Fruit fly (Drosophila melanogaster): ENCODE measurements around the gene Dpy-30L2.

Gene Dpy-30L2

DNA sequence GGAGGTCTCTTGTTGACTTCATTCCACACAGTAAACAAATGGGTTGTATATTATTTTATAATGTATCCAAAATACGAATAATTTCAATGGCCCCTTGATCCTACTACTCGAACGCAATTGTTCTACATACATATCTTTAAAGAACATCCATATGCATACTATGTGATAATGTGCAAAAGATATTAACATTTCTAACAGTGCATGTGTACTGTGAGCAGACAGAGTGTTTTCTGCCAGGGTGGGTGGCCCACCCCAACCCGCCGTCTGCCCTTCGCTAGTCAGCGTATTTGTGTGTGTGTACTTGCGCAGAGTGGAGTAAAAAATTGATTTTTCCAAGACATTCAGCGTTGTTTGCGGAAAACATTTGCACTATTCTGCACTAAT is 23.5 kb upstream of the Dpy-30L2 start (continued):
- no peak for TF ChIP-seq her (GFP tag; optimal IDR thresholded peaks at IDR 0.05)
- peak; percentile 89 for TF ChIP-seq CG12769 (tag; optimal IDR thresholded peaks at IDR 0.05)
- TF ChIP-seq CG9817 (tag; optimal IDR thresholded peaks at IDR 0.05) = peak; percentile 56
- TF ChIP-seq zen (tag; optimal IDR thresholded peaks at IDR 0.05) = no peak
- TF ChIP-seq MTF-1 (GFP tag; optimal IDR thresholded peaks at IDR 0.05; ENCODE audit: borderline replicate concordance) = peak; percentile 41
- peak; percentile 23 for TF ChIP-seq chn (GFP tag; optimal IDR thresholded peaks at IDR 0.05)
- TF ChIP-seq CG12391 (tag; optimal IDR thresholded peaks at IDR 0.05) = peak; percentile 55
- TF ChIP-seq CG9437 (GFP tag; optimal IDR thresholded peaks at IDR 0.05) = peak; percentile 8
- TF ChIP-seq Awh (GFP tag; IDR thresholded peaks at IDR 0.05) = peak; percentile 68
- TF ChIP-seq NC2β (GFP tag; optimal IDR thresholded peaks at IDR 0.05) = no peak
- peak; percentile 64 for TF ChIP-seq CG9932 (GFP tag; IDR thresholded peaks at IDR 0.05)
- TF ChIP-seq CG13123 (GFP tag; optimal IDR thresholded peaks at IDR 0.05) = peak; percentile 32
- no peak for TF ChIP-seq sima (GFP tag; optimal IDR thresholded peaks at IDR 0.05)
- peak; percentile 85 for TF ChIP-seq corto (GFP tag; optimal IDR thresholded peaks at IDR 0.05)
- TF ChIP-seq lab (GFP tag; optimal IDR thresholded peaks at IDR 0.05) = peak; percentile 55
- TF ChIP-seq zfh1 (GFP tag; IDR thresholded peaks at IDR 0.05) = peak; percentile 87
- TF ChIP-seq CG10959 (GFP tag; IDR thresholded peaks at IDR 0.05) = peak; percentile 43; the same call in 1 of the 2 replicates
- TF ChIP-seq ato (GFP tag; IDR thresholded peaks at IDR 0.05; ENCODE audit: partially characterized antibody) = no peak
- no peak for TF ChIP-seq gcm (GFP tag; optimal IDR thresholded peaks at IDR 0.05)
- TF ChIP-seq CG6854 (GFP tag; optimal IDR thresholded peaks at IDR 0.05) = no peak
- TF ChIP-seq CG16815 (GFP tag; optimal IDR thresholded peaks at IDR 0.05) = no peak
- TF ChIP-seq CG7839 (tag; optimal IDR thresholded peaks at IDR 0.05) = no peak
- peak; percentile 57 for TF ChIP-seq bab2 (GFP tag; optimal IDR thresholded peaks at IDR 0.05)
- peak; percentile 42 for TF ChIP-seq grau (tag; optimal IDR thresholded peaks at IDR 0.05)
- peak; percentile 14 for TF ChIP-seq Abd-B (GFP tag; optimal IDR thresholded peaks at IDR 0.05)
- no peak for TF ChIP-seq inv (GFP tag; IDR thresholded peaks at IDR 0.05; ENCODE audit: partially characterized antibody)
- no peak for TF ChIP-seq abd-A (tag; optimal IDR thresholded peaks at IDR 0.05)
- no peak for TF ChIP-seq CG10543 (GFP tag; optimal IDR thresholded peaks at IDR 0.05)
- no peak for TF ChIP-seq CG13624 (GFP tag; optimal IDR thresholded peaks at IDR 0.05)
- TF ChIP-seq CG12219 (GFP tag; optimal IDR thresholded peaks at IDR 0.05) = peak; percentile 67
- TF ChIP-seq nom (GFP tag; optimal IDR thresholded peaks at IDR 0.05) = peak; percentile 45
- peak; percentile 47 for TF ChIP-seq Ssrp (tag; optimal IDR thresholded peaks at IDR 0.05)
- no peak for TF ChIP-seq insv (GFP tag; optimal IDR thresholded peaks at IDR 0.05)
- TF ChIP-seq CG4707 (GFP tag; optimal IDR thresholded peaks at IDR 0.05) = peak; percentile 33
- no peak for TF ChIP-seq CG5180 (GFP tag; optimal IDR thresholded peaks at IDR 0.05)
- TF ChIP-seq Xrp1 (GFP tag; IDR thresholded peaks at IDR 0.05) = peak; percentile 78
- TF ChIP-seq Six4 (GFP tag; optimal IDR thresholded peaks at IDR 0.05) = peak; percentile 19
- peak; percentile 79 for TF ChIP-seq CG11695 (GFP tag; IDR thresholded peaks at IDR 0.05)
- TF ChIP-seq wor (GFP tag; IDR thresholded peaks at IDR 0.05) = peak; percentile 49; the same call in 1 of the 2 replicates
- peak; percentile 78 for TF ChIP-seq Gug (GFP tag; IDR thresholded peaks at IDR 0.05)
- TF ChIP-seq oc (tag; optimal IDR thresholded peaks at IDR 0.05) = peak; percentile 54
- TF ChIP-seq Blimp-1 (GFP tag; optimal IDR thresholded peaks at IDR 0.05) = peak; percentile 56
- peak; percentile 7 for TF ChIP-seq CG31365 (tag; optimal IDR thresholded peaks at IDR 0.05)
- no peak for TF ChIP-seq D (optimal IDR thresholded peaks at IDR 0.05)
- no peak for TF ChIP-seq D (GFP tag; optimal IDR thresholded peaks at IDR 0.05)
- TF ChIP-seq tio (GFP tag; optimal IDR thresholded peaks at IDR 0.05) = peak; percentile 23
- peak; percentile 51 for TF ChIP-seq Fer1 (GFP tag; optimal IDR thresholded peaks at IDR 0.05)
- TF ChIP-seq CG12104 (GFP tag; optimal IDR thresholded peaks at IDR 0.05) = no peak
- TF ChIP-seq Spps (tag; optimal IDR thresholded peaks at IDR 0.05) = peak; percentile 4
- TF ChIP-seq jing (GFP tag; optimal IDR thresholded peaks at IDR 0.05) = peak; percentile 68

Data from whole organism, embryonic.